Worm (Caenorhabditis elegans): Measurements from ENCODE around the gene K03A11.5.

Gene K03A11.5

ce11 chrX:13104966-13105365 lies 41.6 kb downstream of the K03A11.5 start, which contains the start of gene F17H10.1 (continued):
- TF ChIP-seq rpc-1 (optimal IDR thresholded peaks at IDR 0.05) (no peak), rpc-1 (tag; optimal IDR thresholded peaks at IDR 0.05) (no peak), zfh-2 (GFP tag; conservative IDR thresholded peaks at IDR 0.05) (no peak; the same call in 1 of the 2 replicates), attf-3 (GFP tag; conservative IDR thresholded peaks at IDR 0.05) (no peak), ztf-26 (tag; optimal IDR thresholded peaks at IDR 0.05) (peak; percentile 91), B0035.1 (tag; optimal IDR thresholded peaks at IDR 0.05) (peak; percentile 64), F22D6.2 (tag; optimal IDR thresholded peaks at IDR 0.05) (peak; percentile 80), madf-3 (GFP tag; IDR thresholded peaks at IDR 0.05) (no peak), gei-17 (GFP tag; optimal IDR thresholded peaks at IDR 0.05) (peak; percentile 71), B0019.2 (GFP tag; conservative IDR thresholded peaks at IDR 0.05) (no peak), F49E8.2 (tag; optimal IDR thresholded peaks at IDR 0.05; ENCODE audit: insufficient read depth) (no peak), tbp1 (GFP tag; optimal IDR thresholded peaks at IDR 0.05) (peak; percentile 66), efl-1 (GFP tag; optimal IDR thresholded peaks at IDR 0.05) (no peak), hlh-12 (tag; optimal IDR thresholded peaks at IDR 0.05) (no peak), sptf-2 (GFP tag; optimal IDR thresholded peaks at IDR 0.05) (no peak), lin-35 (GFP tag; optimal IDR thresholded peaks at IDR 0.05) (no peak), ets-4 (GFP tag; optimal IDR thresholded peaks at IDR 0.05) (peak; percentile 95), tlf-1 (GFP tag; optimal IDR thresholded peaks at IDR 0.05) (peak; percentile 84), sea-2 (GFP tag; IDR thresholded peaks at IDR 0.05) (0 out of 2 replicates have a peak, but pooled peaks have one; percentile 75), F39B2.1 (GFP tag; IDR thresholded peaks at IDR 0.05) (no peak), hlh-26 (GFP tag; conservative IDR thresholded peaks at IDR 0.05) (no peak), ekl-4 (GFP tag; IDR thresholded peaks at IDR 0.05) (peak; percentile 54), lir-1 (GFP tag; conservative IDR thresholded peaks at IDR 0.05) (peak; percentile 64), Y95B8A.8 (GFP tag; IDR thresholded peaks at IDR 0.05) (0 out of 2 replicates have a peak, but pooled peaks have one; percentile 37), athp-1 (tag; optimal IDR thresholded peaks at IDR 0.05) (no peak), Y53G8AR.9 (GFP tag; conservative IDR thresholded peaks at IDR 0.05) (no peak; the same call in 1 of the 2 replicates), ztf-22 (GFP tag; optimal IDR thresholded peaks at IDR 0.05) (peak; percentile 68), mxl-1 (tag; optimal IDR thresholded peaks at IDR 0.05) (no peak), ztf-6 (GFP tag; IDR thresholded peaks at IDR 0.05) (0 out of 2 replicates have a peak, but pooled peaks have one; percentile 21), die-1 (tag; optimal IDR thresholded peaks at IDR 0.05) (peak; percentile 66), K12H6.12 (tag; optimal IDR thresholded peaks at IDR 0.05) (peak; percentile 63), Y53F4B.3 (GFP tag; IDR thresholded peaks at IDR 0.05) (no peak), F33H1.4 (GFP tag; IDR thresholded peaks at IDR 0.05) (no peak), B0336.3 (GFP tag; IDR thresholded peaks at IDR 0.05) (peak; percentile 83), bed-2 (GFP tag; IDR thresholded peaks at IDR 0.05) (no peak), dpff-1 (tag; optimal IDR thresholded peaks at IDR 0.05) (no peak), hrde-1 (tag; optimal IDR thresholded peaks at IDR 0.05; ENCODE audit: borderline replicate concordance) (no peak), nhr-27 (tag; optimal IDR thresholded peaks at IDR 0.05) (no peak), nhr-179 (tag; optimal IDR thresholded peaks at IDR 0.05) (no peak), ztf-28 (GFP tag; IDR thresholded peaks at IDR 0.05) (no peak), B0261.1 (tag; optimal IDR thresholded peaks at IDR 0.05) (peak; percentile 1), let-526 (GFP tag; IDR thresholded peaks at IDR 0.05) (peak; percentile 86; the same call in 1 of the 2 replicates), F57A8.1 (GFP tag; optimal IDR thresholded peaks at IDR 0.05) (no peak), Y56A3A.18 (GFP tag; IDR thresholded peaks at IDR 0.05) (no peak), unc-130 (GFP tag; optimal IDR thresholded peaks at IDR 0.05) (no peak), him-1 (tag; optimal IDR thresholded peaks at IDR 0.05) (no peak), snpc-4 (GFP tag; optimal IDR thresholded peaks at IDR 0.05) (no peak), snpc-4 (tag; optimal IDR thresholded peaks at IDR 0.05) (peak in 2 of 4 experiments; percentile 9 to 36), madf-6 (GFP tag; IDR thresholded peaks at IDR 0.05) (peak; percentile 36), hsf-1 (GFP tag; IDR thresholded peaks at IDR 0.05) (peak; percentile 90)
